Fruit fly (Drosophila melanogaster): Measurements from ENCODE around the gene CG17129.
A peak's percentile ranks its signal among the peaks of the same experiment; 100 is the strongest.

The CG17129 gene

DNA sequence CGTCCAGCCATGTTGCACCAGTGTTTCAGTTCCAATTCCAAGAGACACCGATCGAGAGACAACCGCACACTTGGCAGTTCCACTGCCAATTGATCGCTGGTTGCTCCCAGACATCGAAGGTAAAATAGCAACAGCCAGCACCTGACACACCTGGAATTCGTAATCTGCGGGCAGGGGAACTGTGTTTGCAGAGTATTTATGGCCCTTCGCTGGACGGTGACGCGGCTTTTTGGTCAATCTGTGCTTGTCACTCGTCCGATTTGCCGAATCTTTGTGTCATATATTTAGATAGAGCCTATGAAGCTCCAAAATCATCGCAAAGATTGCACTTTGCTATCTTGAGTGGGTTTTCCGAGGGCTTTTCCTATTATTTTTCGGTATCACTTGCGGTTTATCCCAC is 7.7 kb upstream of the CG17129 start, which contains the start of gene hiro:
TSS of gene hiro (minus strand) at position 101 of the 400 bp plus-strand sequence.
- TF ChIP-seq ovo (GFP tag; optimal IDR thresholded peaks at IDR 0.05) (no peak), CG11617 (GFP tag; optimal IDR thresholded peaks at IDR 0.05) (no peak), cnc (optimal IDR thresholded peaks at IDR 0.05) (no peak)

DNA sequence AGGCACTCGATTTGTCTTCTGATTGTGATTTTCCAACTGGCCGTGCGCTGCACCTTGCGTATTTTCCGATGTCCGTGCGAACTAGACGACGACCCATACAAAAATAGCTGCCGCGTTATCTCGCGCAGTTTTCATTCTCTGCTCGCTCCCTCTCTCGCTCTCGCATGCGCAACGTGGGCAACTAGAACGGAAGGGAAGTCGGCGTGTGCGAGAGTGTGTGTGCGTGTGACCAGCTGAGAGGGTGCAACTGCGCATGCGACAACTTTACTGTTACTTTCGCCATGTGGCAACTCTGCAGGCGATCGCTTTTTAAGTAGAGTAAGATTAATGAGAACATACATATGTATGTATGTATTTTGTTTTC is 5.3 kb upstream of the CG17129 start, which contains the start of gene ebd1:
TSS of gene ebd1 (minus strand) at position 109 of the 364 bp plus-strand sequence.
- peak; percentile 25 for TF ChIP-seq Mnt (GFP tag; optimal IDR thresholded peaks at IDR 0.05)
- no peak for TF ChIP-seq Clk (GFP tag; optimal IDR thresholded peaks at IDR 0.05)
- TF ChIP-seq tj (GFP tag; optimal IDR thresholded peaks at IDR 0.05): peak; percentile 31
- TF ChIP-seq CG14711 (tag; optimal IDR thresholded peaks at IDR 0.05): peak; percentile 52
- peak; percentile 30 for TF ChIP-seq pad (GFP tag; optimal IDR thresholded peaks at IDR 0.05)
- no peak for TF ChIP-seq cic (GFP tag; optimal IDR thresholded peaks at IDR 0.05)
- peak; percentile 92 for TF ChIP-seq ovo (GFP tag; optimal IDR thresholded peaks at IDR 0.05)
- TF ChIP-seq CG33017 (tag; optimal IDR thresholded peaks at IDR 0.05): no peak

DNA sequence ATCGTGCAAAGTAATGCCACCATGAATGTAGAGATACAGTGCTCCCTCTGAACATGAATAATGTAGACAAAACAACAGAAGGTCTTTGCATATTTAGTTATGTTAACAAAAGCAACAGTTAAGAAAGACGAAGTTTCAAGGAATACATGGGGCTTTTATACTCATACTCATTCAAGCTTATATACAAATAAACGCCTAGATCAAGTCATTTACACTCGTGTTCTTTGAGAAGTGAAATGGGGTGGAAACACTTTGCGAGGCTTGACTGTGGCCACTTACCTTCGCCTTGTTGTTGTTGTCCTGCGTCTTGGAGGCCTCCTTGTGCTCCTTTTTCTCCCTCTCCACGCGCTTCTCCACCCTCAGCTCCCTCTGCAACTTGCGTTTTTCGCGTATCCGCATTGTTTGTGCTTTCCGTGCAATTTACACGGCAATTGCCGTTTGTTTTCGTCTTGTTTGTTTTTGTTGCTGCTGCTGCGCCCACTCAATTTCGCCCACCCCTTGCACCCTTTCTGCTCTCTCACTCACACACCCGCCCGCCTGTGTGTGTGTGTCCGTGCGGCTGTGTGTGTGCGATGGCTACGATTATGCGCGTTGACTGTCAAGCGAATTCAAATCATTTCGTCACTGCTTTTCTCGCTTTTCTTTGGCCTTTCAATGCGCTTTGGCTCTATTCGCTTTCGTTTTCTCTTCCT is 4.8 kb upstream of the CG17129 start:
- TF ChIP-seq CG11617 (GFP tag; optimal IDR thresholded peaks at IDR 0.05) (no peak), tj (GFP tag; optimal IDR thresholded peaks at IDR 0.05) (peak; percentile 56), ovo (GFP tag; optimal IDR thresholded peaks at IDR 0.05) (no peak), CG7045 (GFP tag; optimal IDR thresholded peaks at IDR 0.05) (no peak), Hr96 (GFP tag; optimal IDR thresholded peaks at IDR 0.05) (peak; percentile 3), Mnt (GFP tag; optimal IDR thresholded peaks at IDR 0.05) (peak; percentile 1)

DNA sequence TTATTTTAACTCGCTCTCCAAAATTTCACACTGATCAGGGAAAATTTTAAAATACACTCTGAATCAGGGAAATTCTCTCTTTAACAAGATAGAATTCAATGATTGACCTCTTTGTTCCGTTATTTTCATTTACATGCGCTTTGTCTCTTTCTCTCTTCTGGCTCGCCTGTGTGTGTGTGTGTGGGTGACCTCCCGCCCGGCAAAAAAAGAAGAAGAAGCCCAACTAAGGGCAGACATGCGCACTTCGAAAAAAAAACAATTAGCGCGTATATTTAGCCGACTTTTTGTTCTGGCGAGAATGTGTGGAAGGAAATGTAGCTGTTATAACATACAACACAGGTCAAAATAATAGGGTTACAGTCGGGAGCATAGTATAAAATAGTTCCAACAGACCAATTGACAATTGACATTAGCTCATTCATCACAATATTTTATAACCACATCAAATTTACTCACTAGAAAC is 2.3 kb upstream of the CG17129 start, which contains the start of gene CG3386:
TSS of gene CG3386 (minus strand) at position 51 of the 463 bp plus-strand sequence.
- TF ChIP-seq ovo (GFP tag; optimal IDR thresholded peaks at IDR 0.05) (peak; percentile 85), cic (GFP tag; optimal IDR thresholded peaks at IDR 0.05) (no peak)

DNA sequence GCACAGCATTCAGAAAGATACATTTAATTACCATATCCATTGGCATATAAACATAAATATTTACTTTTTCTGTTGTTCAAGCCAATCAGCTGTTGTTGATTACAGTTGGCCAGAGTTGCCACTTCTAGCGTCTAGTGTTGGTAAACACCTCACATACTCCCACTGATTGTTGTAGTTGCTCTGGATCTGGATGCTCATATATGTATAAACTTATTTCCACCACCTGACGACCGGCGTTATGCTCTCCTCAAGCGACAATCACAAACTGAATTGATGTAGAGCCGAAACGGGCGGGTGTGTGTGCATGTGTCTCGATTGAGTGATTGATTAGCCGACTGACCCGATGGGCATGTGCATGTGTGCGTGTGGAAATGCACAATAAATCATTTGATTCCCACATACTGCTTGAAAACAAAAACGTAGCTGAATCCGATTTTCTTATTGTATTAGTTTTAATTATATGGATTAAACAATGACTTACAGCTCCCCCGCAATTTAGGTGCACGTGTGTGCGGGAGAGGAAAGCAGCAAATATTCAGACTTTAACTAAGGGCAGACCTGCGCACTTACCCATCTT is 1.8 kb upstream of the CG17129 start:
- TF ChIP-seq Clk (GFP tag; optimal IDR thresholded peaks at IDR 0.05) (no peak), CG5204 (GFP tag; optimal IDR thresholded peaks at IDR 0.05) (peak; percentile 35), CG1620 (GFP tag; optimal IDR thresholded peaks at IDR 0.05) (peak; percentile 72), bab1 (GFP tag; optimal IDR thresholded peaks at IDR 0.05) (no peak), ovo (GFP tag; optimal IDR thresholded peaks at IDR 0.05) (peak; percentile 3), Hr96 (GFP tag; optimal IDR thresholded peaks at IDR 0.05) (no peak), Mnt (GFP tag; optimal IDR thresholded peaks at IDR 0.05) (peak; percentile 81), pad (GFP tag; optimal IDR thresholded peaks at IDR 0.05) (peak; percentile 47), CG7045 (GFP tag; optimal IDR thresholded peaks at IDR 0.05) (peak; percentile 42), CG14711 (tag; optimal IDR thresholded peaks at IDR 0.05) (peak; percentile 91), cic (GFP tag; optimal IDR thresholded peaks at IDR 0.05) (peak; percentile 41), CG12768 (GFP tag; optimal IDR thresholded peaks at IDR 0.05) (peak; percentile 62), CG33017 (tag; optimal IDR thresholded peaks at IDR 0.05) (peak; percentile 57), CG11617 (GFP tag; optimal IDR thresholded peaks at IDR 0.05) (peak; percentile 34), CG7101 (tag; optimal IDR thresholded peaks at IDR 0.05) (peak; percentile 66), kay (GFP tag; ENCODE audit: borderline replicate concordance) (no peak), tj (GFP tag; optimal IDR thresholded peaks at IDR 0.05) (peak; percentile 15), toe (GFP tag; optimal IDR thresholded peaks at IDR 0.05) (peak; percentile 42), cnc (optimal IDR thresholded peaks at IDR 0.05) (no peak), Crg-1 (GFP tag; optimal IDR thresholded peaks at IDR 0.05) (peak; percentile 88)

DNA sequence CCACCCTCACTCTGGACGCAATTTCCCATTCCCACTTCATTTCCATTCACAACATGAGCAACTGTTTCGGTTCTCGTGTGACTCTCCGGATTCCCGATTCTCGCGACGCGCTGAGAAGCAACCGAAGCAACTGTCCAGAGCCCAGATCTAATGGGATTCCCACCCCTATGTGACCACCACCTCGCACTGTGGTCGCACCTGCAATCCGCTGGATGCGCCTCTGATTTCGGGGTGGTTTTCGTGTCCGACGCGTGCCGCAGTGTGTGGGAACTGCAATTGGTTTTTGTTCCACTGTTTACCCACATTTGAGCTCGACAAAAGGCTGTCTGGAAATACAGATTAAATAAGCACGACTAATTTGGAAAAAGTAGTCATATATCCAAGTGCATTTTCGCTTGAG is 4.3 kb downstream of the CG17129 start:
- TF ChIP-seq CG14711 (tag; optimal IDR thresholded peaks at IDR 0.05): no peak
- no peak for TF ChIP-seq bab1 (GFP tag; optimal IDR thresholded peaks at IDR 0.05)
- TF ChIP-seq kay (GFP tag; ENCODE audit: borderline replicate concordance): no peak
- no peak for TF ChIP-seq CG11617 (GFP tag; optimal IDR thresholded peaks at IDR 0.05)
- no peak for TF ChIP-seq CG33017 (tag; optimal IDR thresholded peaks at IDR 0.05)
- no peak for TF ChIP-seq CG7101 (tag; optimal IDR thresholded peaks at IDR 0.05)
- no peak for TF ChIP-seq CG12768 (GFP tag; optimal IDR thresholded peaks at IDR 0.05)
- no peak for TF ChIP-seq cnc (optimal IDR thresholded peaks at IDR 0.05)
- no peak for TF ChIP-seq Mnt (GFP tag; optimal IDR thresholded peaks at IDR 0.05)
- no peak for TF ChIP-seq ovo (GFP tag; optimal IDR thresholded peaks at IDR 0.05)

DNA sequence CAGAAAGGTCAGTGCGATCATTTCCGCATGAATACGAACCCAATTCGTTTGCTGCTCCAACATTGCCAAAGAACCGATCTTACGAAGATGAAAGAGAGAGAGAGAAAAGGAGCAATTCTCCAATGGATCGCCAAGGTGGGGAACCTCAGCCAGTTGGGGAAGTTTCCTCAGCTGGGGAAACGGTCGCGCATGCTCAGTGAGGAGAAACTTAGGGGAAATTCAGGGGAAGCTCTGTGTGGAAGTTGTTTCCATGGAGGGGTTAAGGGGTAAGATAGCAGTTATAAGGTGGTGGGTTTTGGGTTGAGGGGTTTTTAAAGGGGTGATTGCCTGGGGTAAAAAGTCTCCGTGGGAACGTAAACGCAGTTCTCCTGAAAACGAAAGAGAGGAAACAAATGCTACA is 6.8 kb downstream of the CG17129 start:
- no peak for TF ChIP-seq CG7045 (GFP tag; optimal IDR thresholded peaks at IDR 0.05)
- TF ChIP-seq Hr96 (GFP tag; optimal IDR thresholded peaks at IDR 0.05): no peak
- no peak for TF ChIP-seq bab1 (GFP tag; optimal IDR thresholded peaks at IDR 0.05)
- no peak for TF ChIP-seq CG1620 (GFP tag; optimal IDR thresholded peaks at IDR 0.05)
- TF ChIP-seq cnc (optimal IDR thresholded peaks at IDR 0.05): no peak
- peak; percentile 99 for TF ChIP-seq pad (GFP tag; optimal IDR thresholded peaks at IDR 0.05)
- TF ChIP-seq CG11617 (GFP tag; optimal IDR thresholded peaks at IDR 0.05): no peak
- no peak for TF ChIP-seq Mnt (GFP tag; optimal IDR thresholded peaks at IDR 0.05)

All from whole organism, adult.